Worm (Caenorhabditis elegans): Measurements from ENCODE around the gene abcf-3.

The abcf-3 gene

ce11 chrIII:6132068-6132467 is 41.1 kb upstream of the abcf-3 start:
- TF ChIP-seq nhr-85 (tag) (peak; percentile 91), unc-62 (GFP tag; optimal IDR thresholded peaks at IDR 0.05) (no peak), sox-4 (tag; optimal IDR thresholded peaks at IDR 0.05) (no peak), blmp-1 (tag; optimal IDR thresholded peaks at IDR 0.05) (peak; percentile 69), unc-130 (tag; optimal IDR thresholded peaks at IDR 0.05) (no peak), lsy-2 (tag; optimal IDR thresholded peaks at IDR 0.05) (peak in 1 of 2 experiments; percentile 6), unc-86 (tag; optimal IDR thresholded peaks at IDR 0.05) (no peak), unc-98 (GFP tag; IDR thresholded peaks at IDR 0.05) (no peak), nhr-20 (tag; optimal IDR thresholded peaks at IDR 0.05) (peak; percentile 36), efl-3 (GFP tag; optimal IDR thresholded peaks at IDR 0.05) (peak; percentile 43), snu-23 (GFP tag; optimal IDR thresholded peaks at IDR 0.05) (peak; percentile 9), nhr-77 (tag; optimal IDR thresholded peaks at IDR 0.05) (peak; percentile 9), lin-14 (GFP tag; optimal IDR thresholded peaks at IDR 0.05) (peak; percentile 81), nhr-71 (tag; optimal IDR thresholded peaks at IDR 0.05) (peak; percentile 53), xbp-1 (tag; optimal IDR thresholded peaks at IDR 0.05) (no peak), swsn-7 (tag; optimal IDR thresholded peaks at IDR 0.05) (no peak), mep-1 (tag; optimal IDR thresholded peaks at IDR 0.05) (peak; percentile 58), nhr-11 (tag; optimal IDR thresholded peaks at IDR 0.05) (no peak), pag-3 (tag; optimal IDR thresholded peaks at IDR 0.05; ENCODE audit: borderline replicate concordance, insufficient read depth) (no peak)

- TF ChIP-seq lin-14 (GFP tag; optimal IDR thresholded peaks at IDR 0.05) (peak; percentile 94), blmp-1 (tag; optimal IDR thresholded peaks at IDR 0.05) (peak; percentile 49), hlh-17 (GFP tag; optimal IDR thresholded peaks at IDR 0.05; ENCODE audit: borderline replicate concordance) (peak; percentile 60), ceh-82 (tag; optimal IDR thresholded peaks at IDR 0.05) (peak in 1 of 3 experiments; percentile 2), ceh-8 (GFP tag; optimal IDR thresholded peaks at IDR 0.05) (peak; percentile 79), xbp-1 (tag; optimal IDR thresholded peaks at IDR 0.05) (peak; percentile 5), lsy-2 (tag; optimal IDR thresholded peaks at IDR 0.05) (peak in 1 of 2 experiments; percentile 21), isw-1 (GFP tag; IDR thresholded peaks at IDR 0.05) (0 out of 2 replicates have a peak, but pooled peaks have one; percentile 22), fkh-10 (GFP tag; optimal IDR thresholded peaks at IDR 0.05) (peak; percentile 65), nhr-85 (tag) (peak; percentile 79), fkh-8 (tag; optimal IDR thresholded peaks at IDR 0.05) (peak; percentile 73), dpl-1 (GFP tag; optimal IDR thresholded peaks at IDR 0.05) (peak in 1 of 3 experiments; percentile 1), swsn-7 (tag; optimal IDR thresholded peaks at IDR 0.05) (peak; percentile 62), nhr-19 (GFP tag; conservative IDR thresholded peaks at IDR 0.05) (peak; percentile 42; the same call in 1 of the 2 replicates), nhr-71 (tag; optimal IDR thresholded peaks at IDR 0.05) (peak; percentile 41), zip-4 (GFP tag; optimal IDR thresholded peaks at IDR 0.05) (peak; percentile 50), elt-2 (tag; optimal IDR thresholded peaks at IDR 0.05) (peak; percentile 40), pax-3 (tag; optimal IDR thresholded peaks at IDR 0.05) (peak; percentile 75), nhr-47 (tag; optimal IDR thresholded peaks at IDR 0.05) (peak; percentile 70), tbx-2 (tag; optimal IDR thresholded peaks at IDR 0.05) (peak; percentile 44), irx-1 (tag; optimal IDR thresholded peaks at IDR 0.05) (peak; percentile 46), unc-86 (tag; optimal IDR thresholded peaks at IDR 0.05) (peak; percentile 70)
Observed at ce11 chrIII:6133389-6133789, 39.8 kb upstream of the abcf-3 start.

ce11 chrIII:6134111-6134510 is 39.1 kb upstream of the abcf-3 start:
- TF ChIP-seq vab-15 (tag; optimal IDR thresholded peaks at IDR 0.05) = no peak
- no peak for TF ChIP-seq ama-1 (optimal IDR thresholded peaks at IDR 0.05)
- no peak for TF ChIP-seq fos-1 (tag; optimal IDR thresholded peaks at IDR 0.05)
- peak; percentile 75 for TF ChIP-seq dsc-1 (tag; optimal IDR thresholded peaks at IDR 0.05)
- no peak for TF ChIP-seq xbp-1 (tag; optimal IDR thresholded peaks at IDR 0.05)
- no peak for TF ChIP-seq sptf-1 (tag; optimal IDR thresholded peaks at IDR 0.05)
